Worm (Caenorhabditis elegans): Measurements from ENCODE around the gene lrr-1.

The lrr-1 gene

DNA sequence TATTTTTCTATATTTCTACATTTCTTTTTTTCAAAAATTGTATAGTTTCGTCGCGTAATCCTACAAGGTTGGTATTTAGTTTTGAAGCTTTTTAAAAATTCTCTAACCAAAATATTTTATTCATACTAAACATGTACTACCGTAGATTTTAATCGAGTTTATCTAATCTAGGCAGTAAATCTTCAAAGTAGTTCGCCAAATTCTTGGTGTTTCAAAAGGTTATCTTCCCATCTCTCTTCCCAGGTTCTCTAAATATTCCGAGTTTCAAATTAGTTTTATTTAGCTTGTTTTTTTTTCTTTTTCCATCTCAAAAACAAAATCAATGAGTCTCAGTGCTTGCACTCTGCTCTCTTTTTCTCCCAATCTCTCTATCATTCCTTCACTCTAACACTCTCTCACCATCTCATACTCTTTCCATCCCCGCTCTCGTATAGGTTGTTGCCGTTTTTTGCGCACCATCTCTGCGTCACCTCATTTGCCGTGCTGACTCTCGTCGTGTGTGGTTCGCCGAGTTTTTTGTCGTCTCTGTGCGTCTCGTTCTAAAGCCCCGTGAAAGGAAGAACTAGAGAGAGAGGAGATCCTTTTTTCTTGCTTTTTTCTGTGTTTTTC is 19.2 kb downstream of the lrr-1 start (continued):
- TF ChIP-seq sdz-12 (GFP tag; optimal IDR thresholded peaks at IDR 0.05) (no peak), mdt-29 (GFP tag; IDR thresholded peaks at IDR 0.05) (no peak), nhr-10 (tag; optimal IDR thresholded peaks at IDR 0.05) (no peak), unc-130 (GFP tag; optimal IDR thresholded peaks at IDR 0.05) (no peak), snpc-4 (tag; optimal IDR thresholded peaks at IDR 0.05) (no peak), pha-4 (GFP tag; IDR thresholded peaks at IDR 0.05) (peak; percentile 63; the same call in 1 of the 2 replicates), pha-4 (tag; optimal IDR thresholded peaks at IDR 0.05) (no peak), lin-39 (tag; optimal IDR thresholded peaks at IDR 0.05) (no peak), nhr-25 (tag; optimal IDR thresholded peaks at IDR 0.05; ENCODE audit: borderline replicate concordance, insufficient read depth) (no peak), ztf-11 (tag; optimal IDR thresholded peaks at IDR 0.05) (no peak), lin-29 (GFP tag; IDR thresholded peaks at IDR 0.05) (no peak), mep-1 (tag; optimal IDR thresholded peaks at IDR 0.05) (no peak), ZK546.5 (tag; optimal IDR thresholded peaks at IDR 0.05) (peak in 1 of 2 experiments; percentile 20), F37D6.2 (tag; optimal IDR thresholded peaks at IDR 0.05) (peak; percentile 5), mxl-3 (GFP tag; optimal IDR thresholded peaks at IDR 0.05) (peak; percentile 66), egl-43 (GFP tag; IDR thresholded peaks at IDR 0.05) (no peak), gei-8 (GFP tag; optimal IDR thresholded peaks at IDR 0.05) (no peak), saeg-2 (GFP tag; IDR thresholded peaks at IDR 0.05) (no peak), zip-2 (tag; optimal IDR thresholded peaks at IDR 0.05) (no peak), R02D3.7 (tag; optimal IDR thresholded peaks at IDR 0.05) (no peak), spr-1 (tag; optimal IDR thresholded peaks at IDR 0.05) (peak; percentile 35), cey-2 (tag; optimal IDR thresholded peaks at IDR 0.05; ENCODE audit: borderline replicate concordance, insufficient read depth) (no peak), lir-3 (tag; optimal IDR thresholded peaks at IDR 0.05) (no peak), F10B5.3 (tag; optimal IDR thresholded peaks at IDR 0.05) (no peak), fos-1 (tag; optimal IDR thresholded peaks at IDR 0.05) (no peak), zfp-2 (tag; optimal IDR thresholded peaks at IDR 0.05) (no peak), lsy-2 (tag; optimal IDR thresholded peaks at IDR 0.05) (peak; percentile 57 to 76), nhr-111 (GFP tag; optimal IDR thresholded peaks at IDR 0.05) (no peak), ama-1 (optimal IDR thresholded peaks at IDR 0.05) (no peak), tra-1 (GFP tag; IDR thresholded peaks at IDR 0.05) (0 out of 2 replicates have a peak, but pooled peaks have one; percentile 3), ctbp-1 (GFP tag; IDR thresholded peaks at IDR 0.05) (peak; percentile 71), Y75B8A.6 (GFP tag; IDR thresholded peaks at IDR 0.05) (no peak), F49E8.2 (tag; optimal IDR thresholded peaks at IDR 0.05; ENCODE audit: borderline replicate concordance) (no peak), nhr-237 (tag; optimal IDR thresholded peaks at IDR 0.05) (no peak), lin-38 (GFP tag; IDR thresholded peaks at IDR 0.05) (no peak), spr-3 (GFP tag; optimal IDR thresholded peaks at IDR 0.05) (no peak), madf-9 (GFP tag; conservative IDR thresholded peaks at IDR 0.05) (0 out of 2 replicates have a peak, but pooled peaks have one; percentile 5), nhr-41 (GFP tag; IDR thresholded peaks at IDR 0.05) (no peak), rbr-2 (tag; optimal IDR thresholded peaks at IDR 0.05) (peak; percentile 84), ztf-7 (tag; optimal IDR thresholded peaks at IDR 0.05) (no peak), ZK337.2 (GFP tag; IDR thresholded peaks at IDR 0.05) (no peak), unc-62 (GFP tag; optimal IDR thresholded peaks at IDR 0.05 in 1 of 2) (peak in 1 of 2 experiments; percentile 63), unc-62 (tag; optimal IDR thresholded peaks at IDR 0.05) (no peak), Y5F2A.4 (GFP tag; optimal IDR thresholded peaks at IDR 0.05) (no peak), attf-4 (tag; optimal IDR thresholded peaks at IDR 0.05) (no peak), snpc-1.2 (GFP tag; IDR thresholded peaks at IDR 0.05) (no peak), mxl-2 (GFP tag; conservative IDR thresholded peaks at IDR 0.05) (no peak), nhr-28 (tag; optimal IDR thresholded peaks at IDR 0.05) (peak; percentile 72), duxl-1 (tag; optimal IDR thresholded peaks at IDR 0.05; ENCODE audit: poor library complexity) (peak; percentile 12), mdl-1 (tag; optimal IDR thresholded peaks at IDR 0.05) (peak; percentile 35 to 85), madf-5 (GFP tag; IDR thresholded peaks at IDR 0.05) (no peak)
